Fruit fly (Drosophila melanogaster) whole organism, pupa: ENCODE results near the gene SerRS-m.

ENCODE experiments used
- CG10348 ChIP-seq: fragments of 200-800 bp; sonication (Bioruptor generic); IDR thresholded peaks from 2 replicates; pipeline ENCODE4 v1.3.6; 2022; ENCODE audit warnings: missing biosample characterization, missing genetic modification characterization
- CG14655 ChIP-seq: fragments of 200-800 bp; sonication (Bioruptor generic); optimal IDR thresholded peaks from 3 replicates; lab custom pipeline; 2017; ENCODE audit warnings: mild to moderate bottlenecking, missing biosample characterization, missing genetic modification reagents, missing genetic modification characterization
- CG15710 ChIP-seq: fragments of 200-800 bp; sonication (Bioruptor generic); optimal IDR thresholded peaks from 2 replicates; lab custom pipeline; 2018; ENCODE audit warnings: missing biosample characterization, mild to moderate bottlenecking, missing genetic modification characterization, moderate library complexity
- CG34367 ChIP-seq: fragments of 200-800 bp; sonication (Bioruptor generic); optimal IDR thresholded peaks from 2 replicates; lab custom pipeline; 2018; ENCODE audit warnings: missing biosample characterization, mild to moderate bottlenecking, missing genetic modification characterization
- CG4496 ChIP-seq: fragments of 200-800 bp; sonication (Bioruptor generic); IDR thresholded peaks from 3 replicates; pipeline ENCODE4 v1.3.6; 2022; ENCODE audit warnings: missing biosample characterization, missing genetic modification characterization
- CG8159 ChIP-seq: fragments of 200-800 bp; sonication (Bioruptor generic); optimal IDR thresholded peaks from 3 replicates; lab custom pipeline; 2018; ENCODE audit warnings: missing biosample characterization, mild to moderate bottlenecking, missing genetic modification characterization, moderate library complexity
- D1 ChIP-seq: fragments of 200-800 bp; sonication (Bioruptor generic); optimal IDR thresholded peaks from 2 replicates; lab custom pipeline; 2018; ENCODE audit warnings: missing biosample characterization, mild to moderate bottlenecking, missing genetic modification characterization, moderate library complexity
- EcR ChIP-seq: fragments of 200-800 bp; sonication (Bioruptor generic); optimal IDR thresholded peaks from 3 replicates; lab custom pipeline; 2019; ENCODE audit warnings: missing biosample characterization, missing genetic modification characterization, mild to moderate bottlenecking, moderate library complexity, missing genetic modification reagents
- Ets98B ChIP-seq: fragments of 200-800 bp; sonication (Bioruptor generic); IDR thresholded peaks from 2 replicates; pipeline ENCODE4 v1.3.6; 2022; ENCODE audit warnings: missing biosample characterization, missing genetic modification characterization
- Pif1A ChIP-seq: fragments of 200-800 bp; sonication (Bioruptor generic); optimal IDR thresholded peaks from 3 replicates; lab custom pipeline; 2016; ENCODE audit warnings: missing biosample characterization, missing genetic modification characterization
- Snoo ChIP-seq: fragments of 200-800 bp; sonication (Bioruptor generic); optimal IDR thresholded peaks from 3 replicates; lab custom pipeline; 2017; ENCODE audit warnings: missing biosample characterization, mild to moderate bottlenecking, missing genetic modification characterization, inconsistent platforms
- rn ChIP-seq: fragments of 200-800 bp; sonication (Bioruptor generic); IDR thresholded peaks from 2 replicates; pipeline ENCODE4 v1.3.6; 2022; ENCODE audit warnings: missing biosample characterization, missing genetic modification characterization

dm6 chr3R:15379071-15379470 lies 38.6 kb downstream of the SerRS-m start:
- TF ChIP-seq Snoo (no peak), CG14655 (no peak), D1 (tag; lab: Kevin White, UChicago) (no peak), Pif1A (GFP tag; lab: Kevin White, UChicago) (no peak), CG8159 (tag; lab: Kevin White, UChicago) (no peak), rn (GFP tag; lab: Robert Waterston, UW) (no peak), EcR (GFP tag; lab: Kevin White, UChicago) (no peak), CG10348 (GFP tag; lab: Robert Waterston, UW) (no peak), CG4496 (no peak), CG15710 (tag; lab: Kevin White, UChicago) (no peak), Ets98B (no peak), CG34367 (tag; lab: Kevin White, UChicago) (no peak)
